Worm (Caenorhabditis elegans) whole organism, L3 larva: ENCODE measurements around the gene set-25.

Experiments used
- ZK546.5 ChIP-seq: sonication (generic microtip); optimal IDR thresholded peaks from 2 replicates; lab custom pipeline; 2017; ENCODE audit warnings: missing biosample characterization, missing genetic modification characterization
- aly-2 ChIP-seq: fragments of 150-350 bp; optimal IDR thresholded peaks from 2 replicates; lab custom pipeline; 2014; ENCODE audit warnings: missing biosample characterization, missing genetic modification characterization
- ama-1 ChIP-seq: fragments of 150-350 bp; optimal IDR thresholded peaks from 2 replicates; lab custom pipeline; 2018
- ceh-16 ChIP-seq: sonication (generic microtip); optimal IDR thresholded peaks from 2 replicates; lab custom pipeline; 2017; ENCODE audit warnings: missing biosample characterization, missing genetic modification characterization
- ceh-28 ChIP-seq: fragments of 150-350 bp; optimal IDR thresholded peaks from 2 replicates; lab custom pipeline; 2014; ENCODE audit warnings: missing biosample characterization, missing genetic modification reagents, missing genetic modification characterization
- ceh-82 ChIP-seq: fragments of 150-350 bp; optimal IDR thresholded peaks from 2 replicates; lab custom pipeline; 2014; ENCODE audit warnings: missing biosample characterization, missing genetic modification characterization
- ceh-9 ChIP-seq: sonication (generic microtip); optimal IDR thresholded peaks from 2 replicates; lab custom pipeline; 2018; ENCODE audit warnings: missing biosample characterization, missing genetic modification characterization
- daf-12 ChIP-seq: fragments of 150-350 bp; optimal IDR thresholded peaks from 2 replicates; lab custom pipeline; 2014; ENCODE audit warnings: missing biosample characterization, missing genetic modification reagents, missing genetic modification characterization
- egl-27 ChIP-seq: sonication (generic microtip); optimal IDR thresholded peaks from 4 replicates; lab custom pipeline; 2017; ENCODE audit warnings: missing biosample characterization, missing genetic modification reagents, missing genetic modification characterization
- elt-1 ChIP-seq: fragments of 150-350 bp; optimal IDR thresholded peaks from 2 replicates; lab custom pipeline; 2014; ENCODE audit warnings: missing biosample characterization, missing genetic modification characterization
- elt-2 ChIP-seq: sonication (generic microtip); optimal IDR thresholded peaks from 2 replicates; lab custom pipeline; 2016; ENCODE audit warnings: missing genetic modification reagents, mild to moderate bottlenecking, missing genetic modification characterization, missing compliant biosample characterization
- elt-3 ChIP-seq, 3 experiments: fragments of 150-350 bp in 1 of 3; sonication (generic microtip) in 2 of 3; optimal IDR thresholded peaks; 2 replicates in 2 of 3; 4 replicates in 1 of 3; lab custom pipeline; 2014 to 2017; ENCODE audit warnings: missing biosample characterization in 3 of 3, missing genetic modification characterization in 3 of 3
- eor-1 ChIP-seq, 2 experiments: fragments of 150-350 bp; optimal IDR thresholded peaks; 2 replicates each; lab custom pipeline; 2014 to 2018; ENCODE audit warnings: missing biosample characterization in 2 of 2, missing genetic modification characterization in 2 of 2
- fkh-10 ChIP-seq: sonication (generic microtip); optimal IDR thresholded peaks from 2 replicates; lab custom pipeline; 2017; ENCODE audit warnings: missing biosample characterization, missing genetic modification reagents, missing genetic modification characterization
- fkh-2 ChIP-seq: fragments of 150-350 bp; optimal IDR thresholded peaks from 2 replicates; lab custom pipeline; 2014; ENCODE audit warnings: missing biosample characterization, missing genetic modification reagents, missing genetic modification characterization
- fos-1 ChIP-seq: fragments of 150-350 bp; optimal IDR thresholded peaks from 2 replicates; lab custom pipeline; 2014; ENCODE audit warnings: missing biosample characterization, missing genetic modification characterization
- hmg-11 ChIP-seq: sonication (generic microtip); optimal IDR thresholded peaks from 2 replicates; lab custom pipeline; 2016; ENCODE audit warnings: missing genetic modification characterization, missing compliant biosample characterization
- jun-1 ChIP-seq: fragments of 150-350 bp; optimal IDR thresholded peaks from 2 replicates; lab custom pipeline; 2014; ENCODE audit warnings: missing biosample characterization, missing genetic modification reagents, missing genetic modification characterization
- lin-15B ChIP-seq: fragments of 150-350 bp; optimal IDR thresholded peaks from 2 replicates; lab custom pipeline; 2014; ENCODE audit warnings: missing biosample characterization, missing genetic modification characterization
- lin-39 ChIP-seq: fragments of 150-350 bp; optimal IDR thresholded peaks from 2 replicates; lab custom pipeline; 2018; ENCODE audit warnings: missing biosample characterization, missing genetic modification reagents, missing genetic modification characterization
- nfya-1 ChIP-seq: sonication (generic microtip); optimal IDR thresholded peaks from 2 replicates; lab custom pipeline; 2017; ENCODE audit warnings: missing genetic modification characterization, mild to moderate bottlenecking, missing compliant biosample characterization, antibody characterized with exemption, moderate library complexity; ENCODE audit not compliant: insufficient read depth
- nhr-11 ChIP-seq: fragments of 150-350 bp; optimal IDR thresholded peaks from 2 replicates; lab custom pipeline; 2014; ENCODE audit warnings: missing biosample characterization, missing genetic modification characterization
- nhr-23 ChIP-seq: fragments of 150-350 bp; optimal IDR thresholded peaks from 2 replicates; lab custom pipeline; 2014; ENCODE audit warnings: missing biosample characterization, missing genetic modification reagents, missing genetic modification characterization
- nhr-237 ChIP-seq: fragments of 150-350 bp; optimal IDR thresholded peaks from 2 replicates; lab custom pipeline; 2014; ENCODE audit warnings: missing biosample characterization, missing genetic modification characterization
- nhr-25 ChIP-seq: sonication (generic microtip); optimal IDR thresholded peaks from 2 replicates; lab custom pipeline; 2017; ENCODE audit warnings: missing biosample characterization, missing genetic modification characterization
- nhr-43 ChIP-seq: sonication (generic microtip); optimal IDR thresholded peaks from 2 replicates; lab custom pipeline; 2016; ENCODE audit warnings: mild to moderate bottlenecking, missing genetic modification characterization, missing compliant biosample characterization; ENCODE audit not compliant: poor library complexity, severe bottlenecking
- nhr-67 ChIP-seq: fragments of 150-350 bp; optimal IDR thresholded peaks from 2 replicates; lab custom pipeline; 2014; ENCODE audit warnings: missing biosample characterization, missing genetic modification characterization
- pha-4 ChIP-seq: fragments of 150-350 bp; optimal IDR thresholded peaks from 2 replicates; lab custom pipeline; 2014; ENCODE audit warnings: missing biosample characterization, missing genetic modification reagents, missing genetic modification characterization
- pqm-1 ChIP-seq: fragments of 150-350 bp; optimal IDR thresholded peaks from 2 replicates; lab custom pipeline; 2017; ENCODE audit warnings: missing biosample characterization, missing genetic modification characterization, inconsistent platforms
- sea-2 ChIP-seq: fragments of 150-350 bp; sonication (generic microtip); optimal IDR thresholded peaks from 4 replicates; lab custom pipeline; 2014; ENCODE audit warnings: missing biosample characterization, missing genetic modification reagents, missing genetic modification characterization
- snpc-4 ChIP-seq: fragments of 150-350 bp; optimal IDR thresholded peaks from 2 replicates; lab custom pipeline; 2014; ENCODE audit warnings: missing biosample characterization, missing genetic modification characterization
- tbx-2 ChIP-seq: sonication (generic microtip); optimal IDR thresholded peaks from 2 replicates; lab custom pipeline; 2016; ENCODE audit warnings: mild to moderate bottlenecking, missing genetic modification characterization, missing compliant biosample characterization
- unc-39 ChIP-seq: sonication (generic microtip); optimal IDR thresholded peaks from 4 replicates; lab custom pipeline; 2017; ENCODE audit warnings: missing biosample characterization, missing genetic modification characterization
- unc-62 ChIP-seq: fragments of 150-350 bp; sonication (generic microtip); optimal IDR thresholded peaks from 4 replicates; lab custom pipeline; 2014; ENCODE audit warnings: missing biosample characterization, missing genetic modification reagents, missing genetic modification characterization
- zag-1 ChIP-seq: fragments of 150-350 bp; optimal IDR thresholded peaks from 2 replicates; lab custom pipeline; 2014; ENCODE audit warnings: missing biosample characterization, missing genetic modification characterization
- ztf-11 ChIP-seq: fragments of 150-350 bp; optimal IDR thresholded peaks from 2 replicates; lab custom pipeline; 2014; ENCODE audit warnings: missing biosample characterization, missing genetic modification characterization
- ztf-4 ChIP-seq: fragments of 150-350 bp; optimal IDR thresholded peaks from 2 replicates; lab custom pipeline; 2014; ENCODE audit warnings: missing biosample characterization, missing genetic modification characterization

The set-25 gene

ce11 chrIII:13315071-13315470, 22.2 kb upstream of the set-25 start, which contains the start of gene dph-7:
Gene dph-7, plus strand, starts transcription at chrIII:13315123.
- TF ChIP-seq ztf-4 (tag; lab: Kevin White, UChicago) (no peak), ceh-9 (tag; lab: Kevin White, UChicago) (no peak), lin-39 (no peak), egl-27 (tag; lab: Kevin White, UChicago) (no peak)

- TF ChIP-seq tbx-2 (tag; lab: Kevin White, UChicago) (no peak), nhr-11 (no peak), hmg-11 (tag; lab: Kevin White, UChicago) (no peak), ceh-9 (tag; lab: Kevin White, UChicago) (no peak), ceh-82 (tag; lab: Kevin White, UChicago) (no peak), fkh-2 (tag; lab: Kevin White, UChicago) (no peak), ztf-4 (tag; lab: Kevin White, UChicago) (no peak), aly-2 (tag; lab: Kevin White, UChicago) (no peak), elt-1 (tag; lab: Kevin White, UChicago) (no peak), fos-1 (tag; lab: Kevin White, UChicago) (no peak), daf-12 (tag; lab: Kevin White, UChicago) (no peak)
Observed at ce11 chrIII:13314636-13315035, 21.7 kb upstream of the set-25 start.

ce11 chrIII:13313788-13314187, 20.9 kb upstream of the set-25 start, which contains the start of gene Y43F4B.10:
Gene Y43F4B.10, plus strand, starts transcription at chrIII:13314068.
- TF ChIP-seq jun-1 (tag; lab: Kevin White, UChicago), result no peak
- no peak for TF ChIP-seq nhr-11
- TF ChIP-seq nhr-25 (tag; lab: Kevin White, UChicago), result peak; percentile 16
- TF ChIP-seq ama-1, result no peak
- peak; percentile 34 for TF ChIP-seq ceh-28 (tag; lab: Kevin White, UChicago)
- no peak for TF ChIP-seq ztf-11 (tag; lab: Kevin White, UChicago)
- no peak for TF ChIP-seq ztf-4 (tag; lab: Kevin White, UChicago)
- TF ChIP-seq nfya-1 (tag; lab: Kevin White, UChicago), result peak; percentile 55
- TF ChIP-seq ZK546.5 (tag; lab: Kevin White, UChicago), result no peak
- peak; percentile 69 for TF ChIP-seq pha-4 (tag; lab: Kevin White, UChicago)
- peak; percentile 64 for TF ChIP-seq nhr-23 (tag; lab: Kevin White, UChicago)
- no peak for TF ChIP-seq egl-27 (tag; lab: Kevin White, UChicago)
- no peak for TF ChIP-seq hmg-11 (tag; lab: Kevin White, UChicago)
- TF ChIP-seq tbx-2 (tag; lab: Kevin White, UChicago), result no peak
- TF ChIP-seq ceh-82 (tag; lab: Kevin White, UChicago), result no peak
- no peak for TF ChIP-seq elt-1 (tag; lab: Kevin White, UChicago)
- TF ChIP-seq lin-15B, result peak; percentile 46

DNA sequence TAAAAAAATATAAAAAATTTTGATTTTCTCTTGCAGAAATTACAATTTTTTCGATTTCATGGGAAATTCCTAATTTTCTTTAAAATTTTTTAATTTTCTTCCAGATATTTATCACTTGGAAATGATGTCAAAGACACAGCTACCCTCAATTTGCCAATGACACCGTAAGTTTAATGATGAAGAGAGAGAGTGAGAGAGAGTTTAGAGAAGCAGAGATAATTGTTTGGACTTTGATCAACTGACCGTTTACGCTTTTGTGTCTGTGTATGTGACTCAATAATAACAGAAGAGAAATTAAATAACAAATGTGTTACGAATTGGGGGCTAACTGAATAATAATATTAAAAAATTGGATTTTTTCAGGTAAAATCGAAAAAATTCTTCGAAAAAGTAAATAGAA, 17.7 kb upstream of the set-25 start:
- TF ChIP-seq elt-3 (tag; optimal IDR thresholded peaks at IDR 0.05; lab: Kevin White, UChicago) (no peak), fkh-10 (no peak), pqm-1 (tag; lab: Kevin White, UChicago) (peak; percentile 56), pha-4 (tag; lab: Kevin White, UChicago) (peak; percentile 67), nhr-23 (tag; lab: Kevin White, UChicago) (peak; percentile 26), jun-1 (tag; lab: Kevin White, UChicago) (no peak), ceh-16 (tag; lab: Kevin White, UChicago) (no peak), fkh-2 (tag; lab: Kevin White, UChicago) (no peak), eor-1 (tag; optimal IDR thresholded peaks at IDR 0.05; lab: Kevin White, UChicago) (no peak), ceh-28 (tag; lab: Kevin White, UChicago) (no peak), elt-2 (tag; lab: Kevin White, UChicago) (peak; percentile 32), sea-2 (GFP tag; lab: Kevin White, UChicago) (no peak)

DNA sequence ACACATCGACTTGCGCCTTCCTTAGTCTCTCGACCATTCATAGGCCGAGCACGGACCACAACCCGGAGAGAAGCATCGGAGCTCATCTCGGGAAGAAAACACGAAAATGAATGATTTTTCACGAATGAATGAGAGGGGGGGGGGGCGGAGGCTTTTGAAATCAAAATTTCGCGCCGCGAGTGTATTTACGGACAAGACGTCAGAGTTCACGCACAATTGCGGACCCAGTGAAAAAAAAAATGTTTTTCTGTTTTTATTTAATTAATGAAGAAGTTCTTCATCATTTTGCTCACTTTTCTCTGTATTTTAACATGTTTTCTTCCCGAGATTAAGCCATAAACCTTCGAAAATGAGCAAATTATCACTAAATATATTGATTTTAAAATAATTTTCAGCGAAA, 14.2 kb upstream of the set-25 start, which contains the start of the genes klp-19 and slc-36.1:
Gene klp-19, minus strand, starts transcription at position 153 of the 400 bp plus-strand sequence.
Gene slc-36.1, plus strand, starts transcription at position 396 of the 400 bp plus-strand sequence.
- TF ChIP-seq nhr-67 (tag; lab: Kevin White, UChicago) (no peak), nhr-237 (no peak), zag-1 (tag; lab: Kevin White, UChicago) (no peak), lin-15B (peak; percentile 41), hmg-11 (tag; lab: Kevin White, UChicago) (peak; percentile 72), unc-39 (no peak), nhr-43 (peak; percentile 7), ceh-28 (tag; lab: Kevin White, UChicago) (no peak), unc-62 (no peak), snpc-4 (tag; lab: Kevin White, UChicago) (peak; percentile 2), elt-2 (tag; lab: Kevin White, UChicago) (peak; percentile 0), nhr-23 (tag; lab: Kevin White, UChicago) (peak; percentile 53), pha-4 (tag; lab: Kevin White, UChicago) (peak; percentile 64), ceh-9 (tag; lab: Kevin White, UChicago) (no peak)
- TF ChIP-seq, all 47 proteins: peak for 7
